Worm (Caenorhabditis elegans): ENCODE measurements around the gene F40G12.6.

- no peak for TF ChIP-seq scrt-1 (GFP tag; IDR thresholded peaks at IDR 0.05)
- no peak for TF ChIP-seq ceh-36 (tag; optimal IDR thresholded peaks at IDR 0.05)
- TF ChIP-seq ama-1 (optimal IDR thresholded peaks at IDR 0.05) = no peak
- TF ChIP-seq tbx-11 (GFP tag; IDR thresholded peaks at IDR 0.05) = no peak
- TF ChIP-seq ets-7 (tag; optimal IDR thresholded peaks at IDR 0.05) = no peak
- TF ChIP-seq flt-1 (GFP tag; IDR thresholded peaks at IDR 0.05) = no peak
- no peak for TF ChIP-seq B0310.2 (tag; optimal IDR thresholded peaks at IDR 0.05)
- no peak for TF ChIP-seq hmg-4 (GFP tag; optimal IDR thresholded peaks at IDR 0.05)
These were observed 38.2 kb upstream of the F40G12.6 start, which contains the start of gene ddn-3 for ce11 chrV:14311115-14311514.
